Worm (Caenorhabditis elegans): ENCODE results near the gene F44B9.5.

Gene F44B9.5

DNA sequence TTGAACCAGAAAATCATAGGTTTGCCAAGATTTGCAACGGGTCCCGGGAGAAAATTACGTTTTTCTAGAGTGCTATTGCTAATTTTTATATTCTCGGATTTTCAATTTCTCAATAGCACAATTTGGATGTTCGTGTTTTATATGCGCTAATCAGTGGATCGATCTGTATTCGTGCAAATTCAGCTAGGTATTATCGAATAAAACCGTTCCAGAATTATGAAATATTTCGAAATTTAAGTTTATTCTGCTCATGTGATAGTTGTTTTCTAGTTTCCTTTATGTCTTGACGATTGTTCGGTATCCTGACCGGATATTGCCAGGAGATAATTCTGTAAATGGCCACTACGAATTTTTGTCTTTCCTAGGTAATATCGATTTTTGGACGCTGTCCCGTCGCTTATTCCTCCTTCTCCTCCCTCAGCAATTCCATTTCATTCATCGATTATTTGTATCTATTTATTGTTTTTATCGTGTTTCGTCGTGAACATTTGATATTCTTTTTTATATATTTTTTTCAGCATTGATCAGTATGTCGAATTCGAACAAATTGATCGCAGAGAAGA is 6.0 kb downstream of the F44B9.5 start, which contains the start of gene cit-1.2:
Gene cit-1.2 (plus strand): TSS at position 513 of the 563 bp plus-strand sequence.
- TF ChIP-seq ceh-13 (GFP tag; optimal IDR thresholded peaks at IDR 0.05) (no peak), ama-1 (optimal IDR thresholded peaks at IDR 0.05) (no peak), aly-1 (tag; optimal IDR thresholded peaks at IDR 0.05) (no peak), tra-4 (tag; optimal IDR thresholded peaks at IDR 0.05) (no peak), hmg-4 (GFP tag; optimal IDR thresholded peaks at IDR 0.05) (no peak), hmbx-1 (tag; optimal IDR thresholded peaks at IDR 0.05) (no peak), F13C5.2 (tag; optimal IDR thresholded peaks at IDR 0.05) (no peak), scrt-1 (GFP tag; IDR thresholded peaks at IDR 0.05) (no peak), sea-1 (GFP tag; conservative IDR thresholded peaks at IDR 0.05) (no peak), pes-1 (GFP tag; IDR thresholded peaks at IDR 0.05) (no peak)

DNA sequence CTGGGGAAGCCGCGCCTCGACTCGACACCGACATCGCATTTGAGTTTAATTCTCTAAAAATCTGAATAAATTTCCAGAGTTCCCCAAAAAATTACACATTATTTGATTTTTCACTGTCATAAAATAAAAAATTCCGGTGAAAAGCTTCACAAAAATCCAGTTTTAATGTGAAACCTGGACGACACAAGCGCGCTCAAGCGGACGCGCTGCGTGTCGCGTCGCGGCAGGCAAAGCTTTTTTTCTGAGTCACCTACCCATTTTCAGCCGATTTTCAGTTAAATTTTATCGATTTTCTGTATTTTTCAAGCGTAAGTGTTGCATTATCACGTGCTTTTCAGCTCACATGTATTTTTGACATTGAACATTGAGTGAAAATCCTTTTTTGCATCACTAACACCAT is 6.6 kb downstream of the F44B9.5 start, which contains the start of gene cit-1.1:
Gene cit-1.1 (minus strand): TSS at position 53 of the 400 bp plus-strand sequence.
- TF ChIP-seq ama-1 (optimal IDR thresholded peaks at IDR 0.05) (no peak), F13C5.2 (tag; optimal IDR thresholded peaks at IDR 0.05) (no peak), B0310.2 (tag; optimal IDR thresholded peaks at IDR 0.05) (no peak), pes-1 (GFP tag; IDR thresholded peaks at IDR 0.05) (no peak), tbx-11 (GFP tag; IDR thresholded peaks at IDR 0.05) (no peak), tbx-37 (GFP tag; conservative IDR thresholded peaks at IDR 0.05) (no peak), sea-1 (GFP tag; conservative IDR thresholded peaks at IDR 0.05) (no peak), scrt-1 (GFP tag; IDR thresholded peaks at IDR 0.05) (no peak), ets-7 (tag; optimal IDR thresholded peaks at IDR 0.05) (no peak), ceh-36 (tag; optimal IDR thresholded peaks at IDR 0.05) (no peak), tra-4 (tag; optimal IDR thresholded peaks at IDR 0.05) (no peak), aly-1 (tag; optimal IDR thresholded peaks at IDR 0.05) (no peak), hnd-1 (tag; optimal IDR thresholded peaks at IDR 0.05) (no peak)

ce11 chrIII:8004091-8004490 is 12.2 kb downstream of the F44B9.5 start, which contains the start of gene C06G4.6:
C06G4.6 (plus strand) TSS chrIII:8004391.
- TF ChIP-seq pes-1 (GFP tag; IDR thresholded peaks at IDR 0.05), result no peak
- no peak for TF ChIP-seq aly-1 (tag; optimal IDR thresholded peaks at IDR 0.05)
- no peak for TF ChIP-seq hmg-4 (GFP tag; optimal IDR thresholded peaks at IDR 0.05)
- TF ChIP-seq ets-7 (tag; optimal IDR thresholded peaks at IDR 0.05), result no peak
- no peak for TF ChIP-seq tbx-37 (GFP tag; conservative IDR thresholded peaks at IDR 0.05)
- no peak for TF ChIP-seq scrt-1 (GFP tag; IDR thresholded peaks at IDR 0.05)
- TF ChIP-seq tbx-11 (GFP tag; IDR thresholded peaks at IDR 0.05), result no peak
- no peak for TF ChIP-seq hnd-1 (tag; optimal IDR thresholded peaks at IDR 0.05)
- TF ChIP-seq B0310.2 (tag; optimal IDR thresholded peaks at IDR 0.05), result no peak
- no peak for TF ChIP-seq flt-1 (GFP tag; IDR thresholded peaks at IDR 0.05)
- TF ChIP-seq ama-1 (optimal IDR thresholded peaks at IDR 0.05), result no peak
- no peak for TF ChIP-seq tra-4 (tag; optimal IDR thresholded peaks at IDR 0.05)
- TF ChIP-seq ceh-13 (GFP tag; optimal IDR thresholded peaks at IDR 0.05), result no peak

- TF ChIP-seq tra-4 (tag; optimal IDR thresholded peaks at IDR 0.05) (no peak), pes-1 (GFP tag; IDR thresholded peaks at IDR 0.05) (no peak), flt-1 (GFP tag; IDR thresholded peaks at IDR 0.05) (no peak), ama-1 (optimal IDR thresholded peaks at IDR 0.05) (no peak), ceh-36 (tag; optimal IDR thresholded peaks at IDR 0.05) (no peak), aly-1 (tag; optimal IDR thresholded peaks at IDR 0.05) (no peak), hnd-1 (tag; optimal IDR thresholded peaks at IDR 0.05) (no peak), ets-7 (tag; optimal IDR thresholded peaks at IDR 0.05) (no peak), F13C5.2 (tag; optimal IDR thresholded peaks at IDR 0.05) (no peak), B0310.2 (tag; optimal IDR thresholded peaks at IDR 0.05) (no peak), ceh-13 (GFP tag; optimal IDR thresholded peaks at IDR 0.05) (no peak), sea-1 (GFP tag; conservative IDR thresholded peaks at IDR 0.05) (no peak), tbx-37 (GFP tag; conservative IDR thresholded peaks at IDR 0.05) (no peak), tbx-11 (GFP tag; IDR thresholded peaks at IDR 0.05) (no peak), scrt-1 (GFP tag; IDR thresholded peaks at IDR 0.05) (no peak), hmbx-1 (tag; optimal IDR thresholded peaks at IDR 0.05) (no peak), hmg-4 (GFP tag; optimal IDR thresholded peaks at IDR 0.05) (no peak)
Observed at ce11 chrIII:8001557-8001956, 14.8 kb downstream of the F44B9.5 start.

DNA sequence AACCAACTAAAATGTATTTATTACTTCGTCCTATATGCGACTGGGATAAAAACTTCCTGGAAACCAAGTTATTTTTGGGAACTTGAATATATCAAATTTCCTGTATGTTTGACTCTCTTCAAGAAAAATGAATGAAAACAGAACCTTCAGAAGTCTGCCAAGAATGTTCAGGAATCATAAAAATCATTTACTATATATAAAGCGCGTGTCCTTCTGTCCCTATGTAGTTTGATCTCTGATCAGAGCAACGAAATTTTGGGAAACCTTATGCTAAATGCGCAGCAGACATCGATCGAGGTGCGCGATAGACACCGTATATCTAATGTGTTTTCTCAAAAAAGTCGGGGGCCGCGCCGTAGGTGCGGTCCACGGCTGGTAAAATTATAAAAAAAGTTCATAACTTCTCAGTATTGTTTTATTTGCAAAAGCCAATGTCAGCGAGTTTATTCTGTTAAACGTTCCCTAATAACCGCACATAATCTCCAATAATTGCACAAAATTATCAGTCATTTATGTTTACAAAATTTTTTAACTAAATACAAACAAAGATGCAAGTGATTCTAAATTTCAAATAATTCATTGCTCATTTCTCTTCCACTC is 18.8 kb downstream of the F44B9.5 start:
- TF ChIP-seq tra-4 (tag; optimal IDR thresholded peaks at IDR 0.05) (no peak), B0310.2 (tag; optimal IDR thresholded peaks at IDR 0.05) (no peak), tbx-37 (GFP tag; conservative IDR thresholded peaks at IDR 0.05) (no peak), ets-7 (tag; optimal IDR thresholded peaks at IDR 0.05) (no peak), ceh-13 (GFP tag; optimal IDR thresholded peaks at IDR 0.05) (no peak)

- TF ChIP-seq F13C5.2 (tag; optimal IDR thresholded peaks at IDR 0.05) (no peak), flt-1 (GFP tag; IDR thresholded peaks at IDR 0.05) (no peak), pes-1 (GFP tag; IDR thresholded peaks at IDR 0.05) (no peak), tbx-11 (GFP tag; IDR thresholded peaks at IDR 0.05) (no peak), scrt-1 (GFP tag; IDR thresholded peaks at IDR 0.05) (no peak), tra-4 (tag; optimal IDR thresholded peaks at IDR 0.05) (no peak), ets-7 (tag; optimal IDR thresholded peaks at IDR 0.05) (no peak), sea-1 (GFP tag; conservative IDR thresholded peaks at IDR 0.05) (no peak), ceh-36 (tag; optimal IDR thresholded peaks at IDR 0.05) (no peak), ceh-13 (GFP tag; optimal IDR thresholded peaks at IDR 0.05) (no peak), hmg-4 (GFP tag; optimal IDR thresholded peaks at IDR 0.05) (no peak), B0310.2 (tag; optimal IDR thresholded peaks at IDR 0.05) (no peak), hnd-1 (tag; optimal IDR thresholded peaks at IDR 0.05) (no peak), hmbx-1 (tag; optimal IDR thresholded peaks at IDR 0.05) (no peak), tbx-37 (GFP tag; conservative IDR thresholded peaks at IDR 0.05) (no peak)
Observed at ce11 chrIII:7996353-7996752, 20.0 kb downstream of the F44B9.5 start, which contains the start of gene npr-17. npr-17 (minus strand) TSS chrIII:7996453.

DNA sequence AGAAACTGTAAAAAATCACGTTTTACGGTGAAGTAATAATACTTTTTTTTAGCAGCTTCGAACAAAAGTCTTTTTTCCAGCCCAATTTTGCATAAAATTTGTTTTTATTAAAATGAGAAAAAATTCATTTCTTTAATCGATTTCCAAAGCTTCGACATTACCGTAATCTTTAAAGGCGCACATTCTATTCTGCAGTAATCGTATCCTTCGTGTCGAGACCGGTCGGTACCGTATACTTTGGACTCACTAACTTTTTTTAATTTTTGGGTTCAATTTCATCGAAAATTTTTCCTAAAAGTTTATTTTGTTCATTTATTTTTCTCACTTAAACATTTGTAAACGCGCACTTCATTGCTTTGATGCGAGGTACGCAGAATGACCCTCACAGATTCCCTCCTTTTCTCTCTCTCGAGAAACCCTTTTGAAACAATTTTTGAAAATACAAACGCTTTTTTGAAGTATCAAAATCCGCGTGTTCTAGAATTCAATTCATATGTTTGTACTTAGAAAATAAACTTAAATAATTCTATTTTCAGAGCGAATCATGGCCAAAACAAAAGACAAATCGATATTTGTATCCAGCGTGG is 29.7 kb downstream of the F44B9.5 start, which contains the start of gene hrpk-2:
Gene hrpk-2 (plus strand): TSS at position 537 of the 587 bp plus-strand sequence.
- TF ChIP-seq sea-1 (GFP tag; conservative IDR thresholded peaks at IDR 0.05), result no peak
- TF ChIP-seq tra-4 (tag; optimal IDR thresholded peaks at IDR 0.05), result no peak
- TF ChIP-seq flt-1 (GFP tag; IDR thresholded peaks at IDR 0.05), result no peak
- TF ChIP-seq hmg-4 (GFP tag; optimal IDR thresholded peaks at IDR 0.05), result no peak
- TF ChIP-seq pes-1 (GFP tag; IDR thresholded peaks at IDR 0.05), result no peak
- TF ChIP-seq hmbx-1 (tag; optimal IDR thresholded peaks at IDR 0.05), result no peak
- TF ChIP-seq tbx-11 (GFP tag; IDR thresholded peaks at IDR 0.05), result no peak
- TF ChIP-seq ets-7 (tag; optimal IDR thresholded peaks at IDR 0.05), result no peak
- no peak for TF ChIP-seq aly-1 (tag; optimal IDR thresholded peaks at IDR 0.05)
